Fruit fly (Drosophila melanogaster): ENCODE measurements around the gene Dad1.

dm6 chr2L:8385849-8386248 lies 1.9 kb upstream of the Dad1 start:
- TF ChIP-seq EcR (GFP tag; optimal IDR thresholded peaks at IDR 0.05) (no peak), psq (optimal IDR thresholded peaks at IDR 0.05) (no peak), usp (GFP tag; optimal IDR thresholded peaks at IDR 0.05) (no peak), Dll (optimal IDR thresholded peaks at IDR 0.05) (no peak), pan (optimal IDR thresholded peaks at IDR 0.05) (no peak), CG8478 (optimal IDR thresholded peaks at IDR 0.05) (no peak)
